Worm (Caenorhabditis elegans) whole organism, young adult: ENCODE data around the gene F55A11.6.

Experiments used
- B0261.1 ChIP-seq: sonication (generic microtip); optimal IDR thresholded peaks from 2 replicates; lab custom pipeline; 2016; ENCODE audit warnings: mild to moderate bottlenecking, missing genetic modification characterization, moderate library complexity, missing compliant biosample characterization
- C06A6.2 ChIP-seq: fragments of 200-800 bp; sonication (Bioruptor generic); conservative IDR thresholded peaks from 2 replicates; pipeline ENCODE4 v1.3.6; 2022; ENCODE audit warnings: missing genetic modification characterization, missing compliant biosample characterization
- F22D6.2 ChIP-seq: sonication (generic microtip); optimal IDR thresholded peaks from 2 replicates; lab custom pipeline; 2016; ENCODE audit warnings: mild to moderate bottlenecking, missing genetic modification characterization, missing compliant biosample characterization
- F23B12.7 ChIP-seq: sonication (generic microtip); optimal IDR thresholded peaks from 2 replicates; lab custom pipeline; 2017; ENCODE audit warnings: missing genetic modification characterization, mild to moderate bottlenecking, missing compliant biosample characterization, antibody characterized with exemption, moderate library complexity; ENCODE audit not compliant: insufficient read depth
- F49E8.2 ChIP-seq: sonication (generic microtip); optimal IDR thresholded peaks from 3 replicates; lab custom pipeline; 2017; ENCODE audit warnings: missing genetic modification characterization, mild to moderate bottlenecking, missing compliant biosample characterization, antibody characterized with exemption, moderate library complexity; ENCODE audit not compliant: insufficient read depth
- F57A8.1 ChIP-seq: fragments of 200-800 bp; sonication (Bioruptor generic); optimal IDR thresholded peaks from 2 replicates; lab custom pipeline; 2018; ENCODE audit warnings: mild to moderate bottlenecking, missing genetic modification characterization, moderate library complexity, missing compliant biosample characterization
- F57C9.4 ChIP-seq: sonication (generic microtip); optimal IDR thresholded peaks from 2 replicates; lab custom pipeline; 2017; ENCODE audit warnings: mild to moderate bottlenecking, missing genetic modification characterization, missing compliant biosample characterization
- T26A5.8 ChIP-seq: sonication (generic microtip); optimal IDR thresholded peaks from 2 replicates; lab custom pipeline; 2016; ENCODE audit warnings: missing genetic modification characterization, missing compliant biosample characterization
- ZK185.1 ChIP-seq: sonication (generic microtip); optimal IDR thresholded peaks from 2 replicates; lab custom pipeline; 2016; ENCODE audit warnings: mild to moderate bottlenecking, missing genetic modification characterization, missing compliant biosample characterization; ENCODE audit not compliant: poor library complexity, severe bottlenecking
- aptf-2 ChIP-seq: fragments of 200-800 bp; sonication (Bioruptor generic); conservative IDR thresholded peaks from 2 replicates; pipeline ENCODE4 v1.3.6; 2022; ENCODE audit warnings: missing genetic modification reagents, missing genetic modification characterization, missing compliant biosample characterization
- attf-6 ChIP-seq: fragments of 200-800 bp; sonication (Bioruptor generic); IDR thresholded peaks from 2 replicates; pipeline ENCODE4 v1.3.6; 2022; ENCODE audit warnings: missing genetic modification reagents, missing genetic modification characterization, missing compliant biosample characterization
- bed-1 ChIP-seq: fragments of 200-800 bp; sonication (Bioruptor generic); IDR thresholded peaks from 2 replicates; pipeline ENCODE4 v1.3.6; 2022; ENCODE audit warnings: missing genetic modification reagents, missing genetic modification characterization, missing compliant biosample characterization
- ceh-100 ChIP-seq: fragments of 200-800 bp; sonication (Bioruptor generic); IDR thresholded peaks from 2 replicates; pipeline ENCODE4 v1.3.6; 2022; ENCODE audit warnings: missing genetic modification reagents, missing genetic modification characterization, missing compliant biosample characterization
- chd-7 ChIP-seq: sonication (generic microtip); optimal IDR thresholded peaks from 2 replicates; lab custom pipeline; 2016; ENCODE audit warnings: mild to moderate bottlenecking, missing genetic modification characterization, moderate library complexity, missing compliant biosample characterization
- dpl-1 ChIP-seq: fragments of 150-350 bp; optimal IDR thresholded peaks from 2 replicates; lab custom pipeline; 2014; ENCODE audit warnings: missing biosample characterization, missing genetic modification reagents, missing genetic modification characterization
- egl-18 ChIP-seq: fragments of 200-800 bp; sonication (Bioruptor generic); IDR thresholded peaks from 2 replicates; pipeline ENCODE4 v1.3.6; 2022; ENCODE audit warnings: missing genetic modification reagents, missing genetic modification characterization, missing compliant biosample characterization
- egl-44 ChIP-seq: fragments of 200-800 bp; sonication (Bioruptor generic); IDR thresholded peaks from 2 replicates; pipeline ENCODE4 v1.3.6; 2022; ENCODE audit warnings: missing genetic modification reagents, missing genetic modification characterization, missing compliant biosample characterization
- egrh-3 ChIP-seq: fragments of 200-800 bp; sonication (Bioruptor generic); IDR thresholded peaks from 2 replicates; pipeline ENCODE4 v1.3.6; 2022; ENCODE audit warnings: missing genetic modification reagents, missing genetic modification characterization, missing compliant biosample characterization
- gei-17 ChIP-seq: fragments of 200-800 bp; sonication (Bioruptor generic); optimal IDR thresholded peaks from 2 replicates; lab custom pipeline; 2018; ENCODE audit warnings: mild to moderate bottlenecking, missing genetic modification characterization, missing compliant biosample characterization
- him-1 ChIP-seq: sonication (generic microtip); optimal IDR thresholded peaks from 2 replicates; lab custom pipeline; 2016; ENCODE audit warnings: missing genotype, missing genetic modification reagents, missing genetic modification characterization, missing compliant biosample characterization
- hlh-12 ChIP-seq: sonication (generic microtip); optimal IDR thresholded peaks from 2 replicates; lab custom pipeline; 2016; ENCODE audit warnings: missing genetic modification characterization, missing compliant biosample characterization
- hmg-1.2 ChIP-seq: fragments of 200-800 bp; sonication (Bioruptor generic); IDR thresholded peaks from 2 replicates; pipeline ENCODE4 v1.3.6; 2022; ENCODE audit warnings: missing genetic modification reagents, missing genetic modification characterization, missing compliant biosample characterization
- hmg-20 ChIP-seq: fragments of 200-800 bp; sonication (Bioruptor generic); IDR thresholded peaks from 2 replicates; pipeline ENCODE4 v1.3.6; 2022; ENCODE audit warnings: missing genetic modification reagents, missing genetic modification characterization, missing compliant biosample characterization
- lin-35 ChIP-seq, 3 experiments: fragments of 150-350 bp in 2 of 3; sonication (generic microtip) in 1 of 3; optimal IDR thresholded peaks; 2 replicates each; lab custom pipeline; 2014 to 2018; ENCODE audit warnings: missing biosample characterization in 3 of 3, missing genetic modification characterization in 3 of 3, missing genetic modification reagents in 3 of 3
- lin-40 ChIP-seq: sonication (generic microtip); optimal IDR thresholded peaks from 2 replicates; lab custom pipeline; 2016; ENCODE audit warnings: missing genetic modification characterization, mild to moderate bottlenecking, missing compliant biosample characterization, missing genotype, missing genetic modification reagents
- lsy-27 ChIP-seq: sonication (generic microtip); optimal IDR thresholded peaks from 2 replicates; lab custom pipeline; 2017; ENCODE audit warnings: missing genetic modification characterization, mild to moderate bottlenecking, missing compliant biosample characterization, antibody characterized with exemption, missing genotype, borderline replicate concordance; ENCODE audit not compliant: insufficient read depth
- madf-6 ChIP-seq: fragments of 200-800 bp; sonication (Bioruptor generic); IDR thresholded peaks from 2 replicates; pipeline ENCODE4 v1.3.6; 2022; ENCODE audit warnings: missing genetic modification reagents, missing genetic modification characterization, missing compliant biosample characterization
- mes-4 ChIP-seq: sonication (generic microtip); optimal IDR thresholded peaks from 2 replicates; lab custom pipeline; 2016; ENCODE audit warnings: missing genotype, missing genetic modification characterization, missing compliant biosample characterization
- nfya-1 ChIP-seq: sonication (generic microtip); optimal IDR thresholded peaks from 2 replicates; lab custom pipeline; 2017; ENCODE audit warnings: antibody characterized with exemption, missing compliant biosample characterization, missing genetic modification characterization, borderline replicate concordance; ENCODE audit not compliant: insufficient read depth
- pbrm-1 ChIP-seq: fragments of 200-800 bp; sonication (Bioruptor generic); IDR thresholded peaks from 2 replicates; pipeline ENCODE4 v1.3.6; 2022; ENCODE audit warnings: missing genetic modification reagents, missing genetic modification characterization, missing compliant biosample characterization
- pha-4 ChIP-seq: fragments of 150-350 bp; sonication (generic microtip); optimal IDR thresholded peaks from 2 replicates; lab custom pipeline; 2014; ENCODE audit warnings: missing biosample characterization, missing genetic modification reagents, missing genetic modification characterization
- repo-1 ChIP-seq: sonication (generic microtip); optimal IDR thresholded peaks from 2 replicates; lab custom pipeline; 2017; ENCODE audit warnings: mild to moderate bottlenecking, missing genetic modification characterization, missing compliant biosample characterization
- sea-2 ChIP-seq: fragments of 200-800 bp; sonication (Bioruptor generic); IDR thresholded peaks from 2 replicates; pipeline ENCODE4 v1.3.6; 2022; ENCODE audit warnings: missing genetic modification characterization, missing compliant biosample characterization
- snpc-1.1 ChIP-seq: sonication (generic microtip); optimal IDR thresholded peaks from 2 replicates; lab custom pipeline; 2017; ENCODE audit warnings: missing genetic modification characterization, mild to moderate bottlenecking, missing compliant biosample characterization, antibody characterized with exemption, moderate library complexity, missing genotype, missing genetic modification reagents; ENCODE audit not compliant: insufficient read depth
- tbp1 ChIP-seq: fragments of 200-800 bp; sonication (Bioruptor generic); optimal IDR thresholded peaks from 2 replicates; lab custom pipeline; 2018; ENCODE audit warnings: mild to moderate bottlenecking, missing genetic modification characterization, missing compliant biosample characterization
- tbx-9 ChIP-seq: sonication (generic microtip); optimal IDR thresholded peaks from 2 replicates; lab custom pipeline; 2016; ENCODE audit warnings: borderline replicate concordance, missing genetic modification characterization, inconsistent platforms, missing compliant biosample characterization
- unc-62 ChIP-seq: fragments of 150-350 bp; optimal IDR thresholded peaks from 2 replicates; lab custom pipeline; 2014; ENCODE audit warnings: missing biosample characterization, missing genetic modification reagents, missing genetic modification characterization
- ztf-28 ChIP-seq: fragments of 200-800 bp; sonication (Bioruptor generic); IDR thresholded peaks from 2 replicates; pipeline ENCODE4 v1.3.6; 2022; ENCODE audit warnings: missing genetic modification reagents, missing genetic modification characterization, missing compliant biosample characterization

Gene F55A11.6

DNA sequence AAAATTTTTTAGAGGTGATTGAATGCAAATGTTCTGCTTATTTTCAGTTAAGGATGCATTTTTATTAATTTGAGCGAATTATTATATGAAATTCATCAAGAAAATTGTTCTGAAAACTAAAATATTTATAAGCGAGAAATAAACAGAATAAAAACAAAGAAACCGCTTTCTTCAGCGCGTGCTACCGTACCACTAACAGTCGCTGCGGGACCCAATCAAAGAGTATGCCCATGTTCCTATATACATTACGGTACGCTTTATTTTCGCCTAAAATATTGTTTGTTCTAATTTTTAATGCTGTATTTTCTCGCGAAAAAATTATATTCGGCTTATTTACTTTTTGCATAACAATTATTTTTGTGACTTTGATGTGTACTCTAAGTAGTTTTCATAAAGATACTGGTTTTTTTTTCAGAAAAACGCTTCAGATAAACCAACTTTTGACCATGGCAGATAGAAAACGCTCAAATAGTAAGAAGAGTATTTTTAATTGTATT, 11.2 kb downstream of the F55A11.6 start, which contains the start of gene F55A11.8 (continued):
- TF ChIP-seq F49E8.2 (tag; lab: Kevin White, UChicago) = peak; percentile 25
- TF ChIP-seq pbrm-1 = no peak
- no peak for TF ChIP-seq F22D6.2
- peak; percentile 50 for TF ChIP-seq him-1 (tag; lab: Kevin White, UChicago)
- TF ChIP-seq chd-7 = no peak
- TF ChIP-seq lin-40 (tag; lab: Kevin White, UChicago) = no peak
- no peak for TF ChIP-seq ZK185.1 (tag; lab: Kevin White, UChicago)
- peak; percentile 13; the same call in 1 of the 2 replicates for TF ChIP-seq hmg-1.2 (GFP tag; lab: Robert Waterston, UW)
- peak; percentile 89 for TF ChIP-seq madf-6
- no peak for TF ChIP-seq attf-6 (GFP tag; lab: Robert Waterston, UW)
- TF ChIP-seq C06A6.2 (GFP tag; lab: Robert Waterston, UW) = no peak

DNA sequence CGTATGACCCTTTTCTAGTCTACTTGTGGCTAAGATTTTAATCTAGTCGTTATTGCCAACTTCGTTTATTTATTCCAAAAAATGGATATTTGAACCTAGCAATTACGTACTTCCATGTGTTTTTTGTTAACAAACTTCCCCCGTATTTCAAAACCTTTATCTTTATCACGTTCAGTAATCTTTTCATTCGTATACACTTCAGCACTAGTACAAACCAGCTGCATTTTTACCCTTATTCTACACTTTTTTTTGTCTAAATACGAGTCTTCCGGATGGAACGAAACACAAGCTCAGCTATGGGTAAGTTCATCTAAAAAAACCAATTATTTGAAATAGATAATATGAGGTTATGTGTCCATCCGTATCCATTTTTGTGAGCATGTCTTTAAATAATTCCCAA, 12.8 kb downstream of the F55A11.6 start, which contains the start of gene D2023.1:
D2023.1 (plus strand) TSS at position 77 of the 400 bp plus-strand sequence.
- no peak for TF ChIP-seq snpc-1.1 (tag; lab: Kevin White, UChicago)
- no peak for TF ChIP-seq mes-4 (tag; lab: Kevin White, UChicago)
- no peak for TF ChIP-seq lin-35 (GFP tag; optimal IDR thresholded peaks at IDR 0.05; lab: Kevin White, UChicago)
- TF ChIP-seq bed-1 (GFP tag; lab: Robert Waterston, UW) = no peak
- no peak for TF ChIP-seq T26A5.8 (tag; lab: Kevin White, UChicago)
- TF ChIP-seq sea-2 (GFP tag; lab: Robert Waterston, UW) = no peak
- TF ChIP-seq pha-4 (tag; lab: Kevin White, UChicago) = no peak
- no peak for TF ChIP-seq nfya-1 (tag; lab: Kevin White, UChicago)
- TF ChIP-seq repo-1 (tag; lab: Kevin White, UChicago) = no peak
- TF ChIP-seq egrh-3 (GFP tag; lab: Robert Waterston, UW) = no peak
- no peak for TF ChIP-seq F57C9.4 (tag; lab: Kevin White, UChicago)
- TF ChIP-seq hmg-20 (GFP tag; lab: Robert Waterston, UW) = no peak
- TF ChIP-seq F23B12.7 (tag; lab: Kevin White, UChicago) = no peak
- no peak for TF ChIP-seq egl-18
- TF ChIP-seq chd-7 = no peak
- no peak for TF ChIP-seq tbx-9
- no peak for TF ChIP-seq dpl-1 (GFP tag; lab: Kevin White, UChicago)
- TF ChIP-seq F22D6.2 = no peak
- TF ChIP-seq ztf-28 (GFP tag; lab: Robert Waterston, UW) = no peak
- TF ChIP-seq aptf-2 (GFP tag; lab: Robert Waterston, UW) = no peak

- TF ChIP-seq him-1 (tag; lab: Kevin White, UChicago) (no peak), ceh-100 (no peak), egl-44 (GFP tag; lab: Robert Waterston, UW) (no peak), lsy-27 (tag; lab: Kevin White, UChicago) (no peak), snpc-1.1 (tag; lab: Kevin White, UChicago) (no peak), tbp1 (no peak)
These were observed 17.5 kb downstream of the F55A11.6 start for ce11 chrV:11794172-11794571.

DNA sequence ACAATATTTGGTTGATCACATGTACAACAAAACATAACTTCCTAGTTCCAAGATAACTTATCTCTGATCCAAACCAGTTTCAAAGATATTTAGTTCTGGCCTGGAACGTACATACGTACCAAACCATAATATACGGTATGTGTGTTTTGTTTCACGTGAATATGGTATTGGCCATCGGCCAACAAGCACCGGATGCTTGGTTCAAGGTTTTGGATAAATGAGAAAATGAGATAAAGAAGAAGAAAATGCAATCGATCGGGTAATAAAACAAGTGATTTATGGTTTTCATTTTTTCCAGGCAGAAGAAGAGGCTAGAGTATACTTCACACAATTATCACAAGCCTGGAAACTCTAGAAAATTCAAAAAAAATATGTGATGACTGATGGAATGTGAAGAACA, 18.7 kb downstream of the F55A11.6 start:
- TF ChIP-seq B0261.1 (tag; lab: Kevin White, UChicago) = no peak
- no peak for TF ChIP-seq gei-17
- TF ChIP-seq hlh-12 = no peak
- no peak for TF ChIP-seq unc-62 (GFP tag; lab: Kevin White, UChicago)
- no peak for TF ChIP-seq egrh-3 (GFP tag; lab: Robert Waterston, UW)
- TF ChIP-seq ceh-100 = no peak
- TF ChIP-seq F57A8.1 (GFP tag; lab: Kevin White, UChicago) = no peak
- no peak for TF ChIP-seq repo-1 (tag; lab: Kevin White, UChicago)
